Worm (Caenorhabditis elegans) whole organism, L4/young adult: ENCODE measurements around the gene sre-1.

ENCODE experiments used
- W03F9.2 ChIP-seq: fragments of 150-350 bp; optimal IDR thresholded peaks from 2 replicates; lab custom pipeline; 2014; ENCODE audit warnings: missing biosample characterization, missing genetic modification characterization
- dao-5 ChIP-seq: sonication (generic microtip); optimal IDR thresholded peaks from 2 replicates; lab custom pipeline; 2016; ENCODE audit warnings: missing genotype, missing genetic modification characterization, moderate library complexity, missing compliant biosample characterization
- him-1 ChIP-seq: sonication (generic microtip); optimal IDR thresholded peaks from 2 replicates; lab custom pipeline; 2016; ENCODE audit warnings: missing genotype, missing genetic modification reagents, missing genetic modification characterization, missing compliant biosample characterization

ce11 chrII:7684589-7684988 is 24.9 kb upstream of the sre-1 start, which contains the start of gene F18A1.1:
- TF ChIP-seq dao-5 (tag; lab: Kevin White, UChicago) (no peak), him-1 (no peak), W03F9.2 (no peak)
